Fruit fly (Drosophila melanogaster): Measurements from ENCODE around the gene CG14687.
A peak's percentile ranks its signal among the peaks of the same experiment; 100 is the strongest.

The CG14687 gene

DNA sequence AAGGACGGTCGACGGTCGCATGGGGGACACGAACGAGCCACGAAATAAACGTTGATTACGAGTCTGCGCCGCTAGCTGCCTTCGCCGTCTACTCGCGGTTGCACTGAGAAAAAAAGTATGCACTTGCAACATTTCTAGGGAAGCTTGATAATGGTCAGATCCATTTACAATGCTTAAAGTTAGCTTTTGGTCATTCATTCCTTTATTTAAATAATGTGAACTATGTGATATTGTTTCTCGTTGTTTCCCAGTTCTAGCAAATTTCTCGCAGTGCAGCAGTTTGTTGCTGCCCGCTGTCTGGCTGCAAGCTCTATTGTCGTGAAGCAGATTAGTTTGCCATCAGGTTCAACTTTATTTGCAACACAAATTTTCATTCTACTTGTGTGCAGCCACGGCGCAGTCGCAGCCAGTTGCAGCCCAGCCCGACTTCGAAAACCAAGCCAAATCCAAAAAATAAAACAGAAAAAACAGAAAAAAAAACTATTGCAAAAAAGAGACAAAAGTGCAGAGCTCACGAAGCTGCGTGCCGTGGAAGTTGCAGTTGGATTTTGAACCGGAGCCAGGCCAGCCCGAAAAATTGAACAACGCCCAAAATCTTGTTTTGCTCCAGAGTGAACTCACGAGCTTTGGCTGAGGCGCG lies 39.9 kb downstream of the CG14687 start:
- TF ChIP-seq Hr78 (GFP tag; optimal IDR thresholded peaks at IDR 0.05), result no peak
- no peak for TF ChIP-seq sv (GFP tag; optimal IDR thresholded peaks at IDR 0.05)
- peak in 1 of 2 experiments; percentile 47 for TF ChIP-seq foxo (GFP tag; optimal IDR thresholded peaks at IDR 0.05)
- no peak for TF ChIP-seq Hr83 (GFP tag; optimal IDR thresholded peaks at IDR 0.05; ENCODE audit: poor library complexity, severe bottlenecking)
- peak; percentile 7 for TF ChIP-seq HLH106 (tag; optimal IDR thresholded peaks at IDR 0.05)
- TF ChIP-seq Vsx2 (GFP tag; optimal IDR thresholded peaks at IDR 0.05; ENCODE audit: partially characterized antibody), result no peak
- TF ChIP-seq Hnf4 (GFP tag; optimal IDR thresholded peaks at IDR 0.05), result no peak
- TF ChIP-seq br (GFP tag; optimal IDR thresholded peaks at IDR 0.05), result no peak
- peak; percentile 34 for TF ChIP-seq fru (GFP tag; optimal IDR thresholded peaks at IDR 0.05)
- TF ChIP-seq Myc (optimal IDR thresholded peaks at IDR 0.05), result no peak
- no peak for TF ChIP-seq Jra (GFP tag; optimal IDR thresholded peaks at IDR 0.05)
- no peak for TF ChIP-seq tai (GFP tag; optimal IDR thresholded peaks at IDR 0.05)
- peak; percentile 9 for TF ChIP-seq dmrt93B (GFP tag; optimal IDR thresholded peaks at IDR 0.05)
- TF ChIP-seq h (GFP tag; optimal IDR thresholded peaks at IDR 0.05), result peak; percentile 47
- TF ChIP-seq brk (GFP tag; optimal IDR thresholded peaks at IDR 0.05), result no peak
- TF ChIP-seq Dif (GFP tag; optimal IDR thresholded peaks at IDR 0.05; ENCODE audit: partially characterized antibody), result no peak
- no peak for TF ChIP-seq sage (GFP tag; optimal IDR thresholded peaks at IDR 0.05)

DNA sequence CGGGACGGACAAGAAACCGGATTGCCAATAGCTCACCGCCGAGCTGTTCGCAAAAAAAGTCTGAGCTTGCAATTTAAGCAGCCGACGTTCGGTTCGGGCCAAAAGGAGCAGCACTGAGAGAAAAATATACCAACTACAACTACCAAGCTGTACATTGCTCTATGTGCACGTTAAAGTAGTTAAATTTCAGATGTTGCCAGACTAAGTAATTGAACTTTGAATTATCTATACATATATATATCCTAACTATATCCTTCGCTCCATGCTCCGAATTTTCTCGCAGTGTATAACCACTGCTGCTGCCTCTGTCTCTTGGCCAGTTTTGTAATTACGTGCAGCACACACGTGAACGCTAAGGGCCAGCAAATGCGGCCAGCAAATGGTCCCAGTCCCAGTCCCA lies 42.2 kb downstream of the CG14687 start:
- TF ChIP-seq fru (GFP tag; optimal IDR thresholded peaks at IDR 0.05), result peak; percentile 96
- no peak for TF ChIP-seq Mio (GFP tag; optimal IDR thresholded peaks at IDR 0.05)
- peak; percentile 97 for TF ChIP-seq h (GFP tag; optimal IDR thresholded peaks at IDR 0.05)
- TF ChIP-seq Hnf4 (GFP tag; optimal IDR thresholded peaks at IDR 0.05), result peak; percentile 90
- TF ChIP-seq CG32264 (GFP tag; optimal IDR thresholded peaks at IDR 0.05), result peak; percentile 86
- TF ChIP-seq rgr (GFP tag; optimal IDR thresholded peaks at IDR 0.05), result peak; percentile 95
- peak; percentile 97 for TF ChIP-seq Sp1 (GFP tag; optimal IDR thresholded peaks at IDR 0.05)
- TF ChIP-seq br (GFP tag; optimal IDR thresholded peaks at IDR 0.05), result peak; percentile 94
- peak; percentile 92 for TF ChIP-seq woc (GFP tag; optimal IDR thresholded peaks at IDR 0.05)
- no peak for TF ChIP-seq Myc (optimal IDR thresholded peaks at IDR 0.05)
- TF ChIP-seq sv (GFP tag; optimal IDR thresholded peaks at IDR 0.05), result no peak
- TF ChIP-seq usp (GFP tag; optimal IDR thresholded peaks at IDR 0.05), result no peak
- peak; percentile 95 for TF ChIP-seq sage (GFP tag; optimal IDR thresholded peaks at IDR 0.05)
- no peak for TF ChIP-seq Dif (GFP tag; optimal IDR thresholded peaks at IDR 0.05; ENCODE audit: partially characterized antibody)
- peak; percentile 57 for TF ChIP-seq dsf (GFP tag; optimal IDR thresholded peaks at IDR 0.05; ENCODE audit: borderline replicate concordance)
- no peak for TF ChIP-seq GATAd (GFP tag; optimal IDR thresholded peaks at IDR 0.05)
- no peak for TF ChIP-seq Dfd (GFP tag; optimal IDR thresholded peaks at IDR 0.05)
- peak; percentile 90 for TF ChIP-seq Rel (GFP tag; optimal IDR thresholded peaks at IDR 0.05)
- TF ChIP-seq Rel (tag; optimal IDR thresholded peaks at IDR 0.05), result peak; percentile 70
- no peak for TF ChIP-seq Abd-B (GFP tag; optimal IDR thresholded peaks at IDR 0.05)
- TF ChIP-seq Jra (GFP tag; optimal IDR thresholded peaks at IDR 0.05), result peak; percentile 79
- TF ChIP-seq psq (GFP tag; optimal IDR thresholded peaks at IDR 0.05), result peak; percentile 92
- TF ChIP-seq Hr78 (GFP tag; optimal IDR thresholded peaks at IDR 0.05), result no peak
- no peak for TF ChIP-seq dl (GFP tag; optimal IDR thresholded peaks at IDR 0.05; ENCODE audit: insufficient read depth in 1 of 2, partially characterized antibody in 2 of 2)
- TF ChIP-seq CrebA (GFP tag; optimal IDR thresholded peaks at IDR 0.05; ENCODE audit: borderline replicate concordance), result peak; percentile 89
- TF ChIP-seq Vsx2 (GFP tag; optimal IDR thresholded peaks at IDR 0.05; ENCODE audit: partially characterized antibody), result peak; percentile 6
- TF ChIP-seq ey (GFP tag; optimal IDR thresholded peaks at IDR 0.05), result peak; percentile 90
- TF ChIP-seq N (GFP tag; optimal IDR thresholded peaks at IDR 0.05), result no peak
- peak; percentile 90 for TF ChIP-seq CG9705 (GFP tag; optimal IDR thresholded peaks at IDR 0.05)
- peak; percentile 96 for TF ChIP-seq OdsH (GFP tag; optimal IDR thresholded peaks at IDR 0.05)
- peak; percentile 75 for TF ChIP-seq tai (GFP tag; optimal IDR thresholded peaks at IDR 0.05)
- TF ChIP-seq lola (GFP tag; optimal IDR thresholded peaks at IDR 0.05), result no peak
- TF ChIP-seq dmrt93B (GFP tag; optimal IDR thresholded peaks at IDR 0.05), result peak; percentile 89
- no peak for TF ChIP-seq jim (GFP tag; optimal IDR thresholded peaks at IDR 0.05)
- no peak for TF ChIP-seq pan (optimal IDR thresholded peaks at IDR 0.05)
- peak; percentile 96 for TF ChIP-seq HLH106 (tag; optimal IDR thresholded peaks at IDR 0.05)
- peak; percentile 63 for TF ChIP-seq Hr83 (GFP tag; optimal IDR thresholded peaks at IDR 0.05; ENCODE audit: poor library complexity, severe bottlenecking)
- peak; percentile 95 for TF ChIP-seq brk (GFP tag; optimal IDR thresholded peaks at IDR 0.05)
- peak; percentile 67 to 97 for TF ChIP-seq foxo (GFP tag; optimal IDR thresholded peaks at IDR 0.05)
